In the genomic region with DNA sequence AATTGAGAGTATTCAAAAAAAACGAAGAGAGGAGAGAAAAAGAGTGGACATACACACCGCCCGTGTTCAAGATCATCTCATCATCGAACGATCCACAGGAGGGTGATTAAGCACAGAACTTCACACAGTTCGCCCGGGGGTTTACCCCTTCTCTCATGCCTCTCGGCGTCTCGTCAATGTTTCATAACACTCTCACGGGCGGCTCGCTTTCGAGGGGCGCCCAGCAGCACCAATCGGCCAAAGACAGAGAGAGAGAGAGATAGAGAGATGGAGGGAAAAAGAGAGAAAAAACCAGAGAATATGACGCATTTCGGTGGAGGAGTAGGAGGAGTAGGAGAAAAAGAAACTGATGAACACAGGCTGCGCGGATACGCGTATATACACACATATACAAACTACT, we compare ENCODE assay signal across 3 worm cellular contexts.
TF ChIP-seq lines count a peak whose summit lies in the region.

No protein-coding gene starts in this region.

TF ChIP-seq in whole organism, L1 larva, 84 proteins besides CTCF, POLR2A, EP300 and RAD21 (continued from another document):
- no peak for TF ChIP-seq alr-1 (tag; optimal IDR thresholded peaks at IDR 0.05; lab: Kevin White, UChicago; ENCODE audit: borderline replicate concordance)
- no peak for TF ChIP-seq ama-1 (optimal IDR thresholded peaks at IDR 0.05; lab: Kevin White, UChicago)
- no peak for TF ChIP-seq fkh-4 (tag; optimal IDR thresholded peaks at IDR 0.05; lab: Kevin White, UChicago; ENCODE audit: borderline replicate concordance)
- TF ChIP-seq nhr-84 (tag; optimal IDR thresholded peaks at IDR 0.05; lab: Kevin White, UChicago): no peak
- TF ChIP-seq vab-15 (tag; optimal IDR thresholded peaks at IDR 0.05; lab: Kevin White, UChicago): no peak
- TF ChIP-seq pax-3 (tag; optimal IDR thresholded peaks at IDR 0.05; lab: Kevin White, UChicago): no peak
- no peak for TF ChIP-seq ceh-8 (GFP tag; optimal IDR thresholded peaks at IDR 0.05; lab: Kevin White, UChicago)
- TF ChIP-seq blmp-1 (tag; optimal IDR thresholded peaks at IDR 0.05; lab: Kevin White, UChicago): no peak
- TF ChIP-seq unc-98 (GFP tag; IDR thresholded peaks at IDR 0.05; lab: Robert Waterston, UW): no peak
- TF ChIP-seq ztf-4 (tag; optimal IDR thresholded peaks at IDR 0.05; lab: Kevin White, UChicago): no peak
- peak; percentile 34 for TF ChIP-seq nhr-90 (tag; optimal IDR thresholded peaks at IDR 0.05; lab: Kevin White, UChicago; ENCODE audit: poor library complexity)
- TF ChIP-seq nhr-76 (tag; optimal IDR thresholded peaks at IDR 0.05; lab: Kevin White, UChicago): no peak
- no peak for TF ChIP-seq zag-1 (tag; optimal IDR thresholded peaks at IDR 0.05; lab: Kevin White, UChicago)
- TF ChIP-seq C16A3.4 (tag; optimal IDR thresholded peaks at IDR 0.05; lab: Kevin White, UChicago): peak; percentile 41
- TF ChIP-seq jun-1 (tag; optimal IDR thresholded peaks at IDR 0.05; lab: Kevin White, UChicago): peak; percentile 28
- no peak for TF ChIP-seq unc-86 (tag; optimal IDR thresholded peaks at IDR 0.05; lab: Kevin White, UChicago)
- no peak for TF ChIP-seq elt-3 (tag; optimal IDR thresholded peaks at IDR 0.05; lab: Kevin White, UChicago)
- no peak for TF ChIP-seq ceh-90 (tag; optimal IDR thresholded peaks at IDR 0.05; lab: Kevin White, UChicago)
- peak; percentile 43 for TF ChIP-seq F16B12.6 (tag; optimal IDR thresholded peaks at IDR 0.05; lab: Kevin White, UChicago)
- TF ChIP-seq zip-4 (GFP tag; optimal IDR thresholded peaks at IDR 0.05; lab: Kevin White, UChicago): peak; percentile 12

TF ChIP-seq in whole organism, L4 larva, 104 proteins besides CTCF, POLR2A, EP300 and RAD21 (continued from another document):
- TF ChIP-seq dmd-8 (GFP tag; IDR thresholded peaks at IDR 0.05; lab: Robert Waterston, UW) (no peak), mep-1 (tag; optimal IDR thresholded peaks at IDR 0.05; lab: Kevin White, UChicago) (peak; percentile 86), saeg-2 (GFP tag; IDR thresholded peaks at IDR 0.05; lab: Robert Waterston, UW) (no peak), Y75B8A.6 (GFP tag; IDR thresholded peaks at IDR 0.05; lab: Robert Waterston, UW) (no peak), Y105C5A.15 (GFP tag; IDR thresholded peaks at IDR 0.05; lab: Robert Waterston, UW) (no peak), ama-1 (optimal IDR thresholded peaks at IDR 0.05; lab: Kevin White, UChicago) (peak; percentile 24), dpl-1 (GFP tag; optimal IDR thresholded peaks at IDR 0.05; lab: Kevin White, UChicago) (peak; percentile 22), zip-2 (tag; optimal IDR thresholded peaks at IDR 0.05; lab: Kevin White, UChicago) (no peak), jun-1 (tag; optimal IDR thresholded peaks at IDR 0.05; lab: Kevin White, UChicago) (no peak), unc-39 (tag; optimal IDR thresholded peaks at IDR 0.05; lab: Kevin White, UChicago) (no peak), T20F7.1 (GFP tag; optimal IDR thresholded peaks at IDR 0.05; lab: Kevin White, UChicago) (no peak), snpc-4 (tag; optimal IDR thresholded peaks at IDR 0.05; lab: Kevin White, UChicago) (no peak), F49E8.2 (tag; optimal IDR thresholded peaks at IDR 0.05; lab: Kevin White, UChicago; ENCODE audit: borderline replicate concordance) (no peak), attf-4 (tag; optimal IDR thresholded peaks at IDR 0.05; lab: Kevin White, UChicago) (no peak), Y48G9A.11 (GFP tag; IDR thresholded peaks at IDR 0.05; lab: Robert Waterston, UW) (no peak), set-16 (GFP tag; IDR thresholded peaks at IDR 0.05; lab: Robert Waterston, UW) (peak; percentile 73), sdz-12 (GFP tag; optimal IDR thresholded peaks at IDR 0.05; lab: Kevin White, UChicago) (no peak), lin-1 (GFP tag; IDR thresholded peaks at IDR 0.05; lab: Robert Waterston, UW) (peak; percentile 61), mes-2 (tag; optimal IDR thresholded peaks at IDR 0.05; lab: Kevin White, UChicago; ENCODE audit: poor library complexity, severe bottlenecking) (peak; percentile 77), aly-2 (tag; optimal IDR thresholded peaks at IDR 0.05; lab: Kevin White, UChicago) (no peak), F37D6.2 (tag; optimal IDR thresholded peaks at IDR 0.05; lab: Kevin White, UChicago) (peak; percentile 35), egl-27 (tag; optimal IDR thresholded peaks at IDR 0.05; lab: Kevin White, UChicago) (no peak)

TF ChIP-seq in whole organism, young adult, 124 proteins besides CTCF, POLR2A, EP300 and RAD21 (continued from another document):
- TF ChIP-seq nfya-1 (tag; optimal IDR thresholded peaks at IDR 0.05; lab: Kevin White, UChicago; ENCODE audit: borderline replicate concordance, insufficient read depth) (no peak), bed-2 (GFP tag; IDR thresholded peaks at IDR 0.05; lab: Robert Waterston, UW) (no peak), F33H1.4 (GFP tag; IDR thresholded peaks at IDR 0.05; lab: Robert Waterston, UW) (no peak), Y53G8AR.9 (GFP tag; conservative IDR thresholded peaks at IDR 0.05; lab: Robert Waterston, UW) (no peak), pha-4 (tag; optimal IDR thresholded peaks at IDR 0.05; lab: Kevin White, UChicago) (no peak), madf-10 (tag; optimal IDR thresholded peaks at IDR 0.05; lab: Kevin White, UChicago) (peak; percentile 19), lsy-27 (tag; optimal IDR thresholded peaks at IDR 0.05; lab: Kevin White, UChicago; ENCODE audit: borderline replicate concordance, insufficient read depth) (no peak), dox-1 (GFP tag; IDR thresholded peaks at IDR 0.05; lab: Robert Waterston, UW) (peak; percentile 83; the same call in 1 of the 2 replicates), rcor-1 (GFP tag; IDR thresholded peaks at IDR 0.05; lab: Robert Waterston, UW) (peak; percentile 58; the same call in 1 of the 2 replicates), ceh-40 (GFP tag; IDR thresholded peaks at IDR 0.05; lab: Robert Waterston, UW) (no peak)
